Fruit fly (Drosophila melanogaster) whole organism, prepupa: Measurements from ENCODE around the gene ab.

Experiments
- Blimp-1 ChIP-seq: fragments of 200-800 bp; sonication (Bioruptor generic); optimal IDR thresholded peaks from 3 replicates; lab custom pipeline; 2017; ENCODE audit warnings: missing biosample characterization, missing genetic modification characterization, mild to moderate bottlenecking, moderate library complexity, missing genetic modification reagents
- CG10669 ChIP-seq: fragments of 200-800 bp; sonication (Bioruptor generic); optimal IDR thresholded peaks from 3 replicates; lab custom pipeline; 2018; ENCODE audit warnings: missing biosample characterization, mild to moderate bottlenecking, missing genetic modification characterization, moderate library complexity
- CG11294 ChIP-seq: fragments of 200-800 bp; sonication (Bioruptor generic); IDR thresholded peaks from 2 replicates; pipeline ENCODE4 v1.3.6; 2022; ENCODE audit warnings: missing biosample characterization, missing genetic modification characterization
- CG11762 ChIP-seq: fragments of 200-800 bp; sonication (Bioruptor generic); optimal IDR thresholded peaks from 3 replicates; lab custom pipeline; 2016; ENCODE audit warnings: missing biosample characterization, missing genetic modification characterization; ENCODE audit not compliant: insufficient read depth
- CG11902 ChIP-seq: fragments of 200-800 bp; sonication (Bioruptor generic); optimal IDR thresholded peaks from 3 replicates; lab custom pipeline; 2016; ENCODE audit warnings: missing biosample characterization, missing genetic modification characterization
- CG15336 ChIP-seq: fragments of 200-800 bp; sonication (Bioruptor generic); IDR thresholded peaks from 2 replicates; pipeline ENCODE4 v1.3.6; 2022; ENCODE audit warnings: missing biosample characterization, missing genetic modification characterization
- CG1621 ChIP-seq: fragments of 200-800 bp; sonication (Bioruptor generic); optimal IDR thresholded peaks from 3 replicates; lab custom pipeline; 2018; ENCODE audit warnings: missing biosample characterization, mild to moderate bottlenecking, missing genetic modification characterization
- CG16779 ChIP-seq: fragments of 200-800 bp; sonication (Bioruptor generic); optimal IDR thresholded peaks from 3 replicates; lab custom pipeline; 2017; ENCODE audit warnings: missing biosample characterization, mild to moderate bottlenecking, missing genetic modification characterization
- CG3032 ChIP-seq: fragments of 200-800 bp; optimal IDR thresholded peaks from 2 replicates; lab custom pipeline; 2019; ENCODE audit warnings: missing biosample characterization, mild to moderate bottlenecking, missing genetic modification characterization, moderate library complexity
- CG32006 ChIP-seq: fragments of 200-800 bp; sonication (Bioruptor generic); optimal IDR thresholded peaks from 3 replicates; lab custom pipeline; 2017; ENCODE audit warnings: missing biosample characterization, mild to moderate bottlenecking, missing genetic modification characterization
- CG34406 ChIP-seq: fragments of 200-800 bp; sonication (Bioruptor generic); optimal IDR thresholded peaks from 3 replicates; lab custom pipeline; 2016; ENCODE audit warnings: missing biosample characterization, missing genetic modification characterization
- CG4318 ChIP-seq: fragments of 200-800 bp; sonication (Bioruptor generic); optimal IDR thresholded peaks from 3 replicates; lab custom pipeline; 2017; ENCODE audit warnings: missing biosample characterization, mild to moderate bottlenecking, missing genetic modification characterization
- CG6163 ChIP-seq: fragments of 200-800 bp; sonication (Bioruptor generic); IDR thresholded peaks from 3 replicates; pipeline ENCODE4 v1.3.6; 2022; ENCODE audit warnings: missing biosample characterization, missing genetic modification characterization
- CG6276 ChIP-seq: fragments of 200-800 bp; sonication (Bioruptor generic); optimal IDR thresholded peaks from 2 replicates; lab custom pipeline; 2017; ENCODE audit warnings: missing biosample characterization, mild to moderate bottlenecking, missing genetic modification characterization
- CG6854 ChIP-seq: fragments of 200-800 bp; sonication (Bioruptor generic); optimal IDR thresholded peaks from 2 replicates; lab custom pipeline; 2017; ENCODE audit warnings: missing biosample characterization, mild to moderate bottlenecking, missing genetic modification characterization
- CG7368 ChIP-seq: fragments of 200-800 bp; sonication (Bioruptor generic); optimal IDR thresholded peaks from 3 replicates; lab custom pipeline; 2016; ENCODE audit warnings: missing biosample characterization, missing genetic modification characterization
- CG8319 ChIP-seq: fragments of 200-800 bp; sonication (Bioruptor generic); optimal IDR thresholded peaks from 3 replicates; lab custom pipeline; 2016; ENCODE audit warnings: missing biosample characterization, missing genetic modification characterization
- CG8632 ChIP-seq: fragments of 200-800 bp; sonication (Bioruptor generic); optimal IDR thresholded peaks from 3 replicates; lab custom pipeline; 2016; ENCODE audit warnings: missing biosample characterization, missing genetic modification characterization
- Eip75B ChIP-seq: fragments of 200-800 bp; sonication (Bioruptor generic); optimal IDR thresholded peaks from 3 replicates; lab custom pipeline; 2016; ENCODE audit warnings: missing biosample characterization, missing genetic modification characterization
- Eip78C ChIP-seq: fragments of 200-800 bp; sonication (Bioruptor generic); peaks from one replicate; lab custom pipeline; 2016; ENCODE audit warnings: missing biosample characterization, missing genetic modification characterization
- Ets21C ChIP-seq: fragments of 200-800 bp; sonication (Bioruptor generic); optimal IDR thresholded peaks from 3 replicates; lab custom pipeline; 2016; ENCODE audit warnings: missing biosample characterization, missing genetic modification characterization
- Ets96B ChIP-seq: fragments of 200-800 bp; optimal IDR thresholded peaks from 2 replicates; lab custom pipeline; 2019; ENCODE audit warnings: missing biosample characterization, mild to moderate bottlenecking, missing genetic modification characterization, moderate library complexity
- Gug ChIP-seq: fragments of 200-800 bp; sonication (Bioruptor generic); IDR thresholded peaks from 2 replicates; pipeline ENCODE4 v1.3.6; 2022; ENCODE audit warnings: missing biosample characterization, missing genetic modification characterization
- Hr38 ChIP-seq: sonication (Bioruptor generic); optimal IDR thresholded peaks from 2 replicates; lab custom pipeline; 2016; ENCODE audit warnings: missing biosample characterization, missing genetic modification characterization
- Hr4 ChIP-seq: fragments of 200-800 bp; sonication (Bioruptor generic); optimal IDR thresholded peaks from 3 replicates; lab custom pipeline; 2016; ENCODE audit warnings: missing biosample characterization, missing genetic modification characterization
- Lpt ChIP-seq: fragments of 200-800 bp; sonication (Bioruptor generic); optimal IDR thresholded peaks from 3 replicates; lab custom pipeline; 2016; ENCODE audit warnings: missing biosample characterization, missing genetic modification characterization
- Met ChIP-seq: fragments of 200-800 bp; sonication (Bioruptor generic); optimal IDR thresholded peaks from 3 replicates; lab custom pipeline; 2016; ENCODE audit warnings: missing biosample characterization, missing genetic modification characterization
- OdsH ChIP-seq: fragments of 200-800 bp; sonication (Bioruptor generic); optimal IDR thresholded peaks from 3 replicates; lab custom pipeline; 2016; ENCODE audit warnings: missing biosample characterization, missing genetic modification characterization
- Smox ChIP-seq: fragments of 200-800 bp; sonication (Bioruptor generic); optimal IDR thresholded peaks from 3 replicates; lab custom pipeline; 2016; ENCODE audit warnings: missing biosample characterization, missing genetic modification characterization
- Sox102F ChIP-seq: fragments of 200-800 bp; sonication (Bioruptor generic); optimal IDR thresholded peaks from 2 replicates; lab custom pipeline; 2016; ENCODE audit warnings: missing biosample characterization, mild to moderate bottlenecking, missing genetic modification characterization
- Sox14 ChIP-seq: fragments of 200-800 bp; sonication (Bioruptor generic); optimal IDR thresholded peaks from 3 replicates; lab custom pipeline; 2016; ENCODE audit warnings: missing biosample characterization, missing genetic modification characterization
- Sox15 ChIP-seq: fragments of 200-800 bp; sonication (Bioruptor generic); optimal IDR thresholded peaks from 3 replicates; lab custom pipeline; 2016; ENCODE audit warnings: missing biosample characterization, missing genetic modification characterization
- achi ChIP-seq: fragments of 200-800 bp; sonication (Bioruptor generic); optimal IDR thresholded peaks from 3 replicates; lab custom pipeline; 2016; ENCODE audit warnings: missing biosample characterization, missing genetic modification characterization
- acj6 ChIP-seq: fragments of 200-800 bp; sonication (Bioruptor generic); optimal IDR thresholded peaks from 3 replicates; lab custom pipeline; 2016; ENCODE audit warnings: missing biosample characterization, missing genetic modification characterization
- dsx ChIP-seq: fragments of 200-800 bp; optimal IDR thresholded peaks from 3 replicates; lab custom pipeline; 2019; ENCODE audit warnings: missing biosample characterization, mild to moderate bottlenecking, missing genetic modification characterization, moderate library complexity; ENCODE audit not compliant: poor library complexity, severe bottlenecking
- eg ChIP-seq: fragments of 200-800 bp; sonication (Bioruptor generic); IDR thresholded peaks from 3 replicates; pipeline ENCODE4 v1.3.6; 2022; ENCODE audit warnings: missing biosample characterization, missing genetic modification characterization
- esn ChIP-seq: fragments of 200-800 bp; sonication (Bioruptor generic); optimal IDR thresholded peaks from 2 replicates; lab custom pipeline; 2016; ENCODE audit warnings: missing biosample characterization, mild to moderate bottlenecking, missing genetic modification characterization, moderate library complexity
- fd85E ChIP-seq: fragments of 200-800 bp; sonication (Bioruptor generic); optimal IDR thresholded peaks from 3 replicates; lab custom pipeline; 2016; ENCODE audit warnings: missing biosample characterization, missing genetic modification characterization
- lz ChIP-seq: fragments of 200-800 bp; sonication (Bioruptor generic); optimal IDR thresholded peaks from 3 replicates; lab custom pipeline; 2016; ENCODE audit warnings: missing biosample characterization, missing genetic modification characterization
- net ChIP-seq: fragments of 200-800 bp; sonication (Bioruptor generic); optimal IDR thresholded peaks from 3 replicates; lab custom pipeline; 2016; ENCODE audit warnings: missing biosample characterization, missing genetic modification characterization
- pdm3 ChIP-seq: fragments of 200-800 bp; sonication (Bioruptor generic); optimal IDR thresholded peaks from 3 replicates; lab custom pipeline; 2016; ENCODE audit warnings: missing biosample characterization, missing genetic modification characterization
- salr ChIP-seq, 2 experiments: fragments of 200-800 bp; sonication (Bioruptor generic); optimal IDR thresholded peaks; 3 replicates each; lab custom pipeline; 2016 to 2018; ENCODE audit warnings: missing biosample characterization in 2 of 2, missing genetic modification characterization in 2 of 2, mild to moderate bottlenecking in 1 of 2
- ss ChIP-seq, 2 experiments: fragments of 200-800 bp; sonication (Bioruptor generic); optimal IDR thresholded peaks; 2 replicates in 1 of 2; 3 replicates in 1 of 2; lab custom pipeline; 2017 to 2018; ENCODE audit warnings: mild to moderate bottlenecking in 2 of 2, missing biosample characterization in 2 of 2, missing genetic modification characterization in 2 of 2, moderate library complexity in 1 of 2
- svp ChIP-seq: fragments of 200-800 bp; sonication (Bioruptor generic); peaks from one replicate; lab custom pipeline; 2016; ENCODE audit warnings: missing biosample characterization, missing genetic modification characterization
- topi ChIP-seq: fragments of 200-800 bp; sonication (Bioruptor generic); optimal IDR thresholded peaks from 3 replicates; lab custom pipeline; 2016; ENCODE audit warnings: missing biosample characterization, missing genetic modification characterization
- vri ChIP-seq: fragments of 200-800 bp; sonication (Bioruptor generic); optimal IDR thresholded peaks from 3 replicates; lab custom pipeline; 2016; ENCODE audit warnings: missing biosample characterization, mild to moderate bottlenecking, missing genetic modification characterization

ab gene

dm6 chr2L:11189116-11189449, 21.4 kb upstream of the ab start (continued):
- TF ChIP-seq Gug (GFP tag; lab: Robert Waterston, UW) (no peak), salr (GFP tag; optimal IDR thresholded peaks at IDR 0.05; lab: Kevin White, UChicago) (no peak), Eip78C (GFP tag; lab: Kevin White, UChicago) (peak; percentile 84), Lpt (GFP tag; lab: Kevin White, UChicago) (no peak), Smox (GFP tag; lab: Kevin White, UChicago) (peak; percentile 75), eg (GFP tag; lab: Robert Waterston, UW) (no peak), Ets96B (tag; lab: Kevin White, UChicago) (peak; percentile 36), CG11762 (no peak), CG6163 (GFP tag; lab: Robert Waterston, UW) (no peak; the same call in 2 of the 3 replicates), CG3032 (tag; lab: Kevin White, UChicago) (no peak), CG1621 (tag; lab: Kevin White, UChicago) (no peak), CG6276 (GFP tag; lab: Kevin White, UChicago) (no peak), fd85E (no peak), Blimp-1 (no peak), Hr4 (GFP tag; lab: Kevin White, UChicago) (no peak), achi (GFP tag; lab: Kevin White, UChicago) (peak; percentile 54)

- TF ChIP-seq dsx (GFP tag; lab: Kevin White, UChicago) (no peak), Smox (GFP tag; lab: Kevin White, UChicago) (no peak), topi (no peak), Ets21C (GFP tag; lab: Kevin White, UChicago) (no peak), salr (GFP tag; optimal IDR thresholded peaks at IDR 0.05; lab: Kevin White, UChicago) (no peak), OdsH (no peak), Sox14 (GFP tag; lab: Kevin White, UChicago) (no peak), CG16779 (tag; lab: Kevin White, UChicago) (no peak), CG8632 (GFP tag; lab: Kevin White, UChicago) (no peak), Hr38 (GFP tag; lab: Kevin White, UChicago) (no peak), Gug (GFP tag; lab: Robert Waterston, UW) (no peak), CG15336 (GFP tag; lab: Robert Waterston, UW) (no peak), CG7368 (GFP tag; lab: Kevin White, UChicago) (no peak), ss (GFP tag; optimal IDR thresholded peaks at IDR 0.05; lab: Kevin White, UChicago) (no peak), CG3032 (tag; lab: Kevin White, UChicago) (no peak), acj6 (no peak), Sox15 (GFP tag; lab: Kevin White, UChicago) (no peak), CG11294 (GFP tag; lab: Robert Waterston, UW) (no peak), vri (GFP tag; lab: Kevin White, UChicago) (no peak)
Observed at dm6 chr2L:11190165-11190564, 20.3 kb upstream of the ab start.

dm6 chr2L:11192691-11193090, 17.8 kb upstream of the ab start:
- TF ChIP-seq lz (GFP tag; lab: Kevin White, UChicago) (no peak), CG32006 (GFP tag; lab: Kevin White, UChicago) (peak; percentile 63), dsx (GFP tag; lab: Kevin White, UChicago) (no peak), CG7368 (GFP tag; lab: Kevin White, UChicago) (no peak), Ets21C (GFP tag; lab: Kevin White, UChicago) (peak; percentile 12), CG11294 (GFP tag; lab: Robert Waterston, UW) (no peak), Hr38 (GFP tag; lab: Kevin White, UChicago) (no peak), CG10669 (GFP tag; lab: Kevin White, UChicago) (no peak), Lpt (GFP tag; lab: Kevin White, UChicago) (peak; percentile 27), topi (no peak), CG34406 (GFP tag; lab: Kevin White, UChicago) (peak; percentile 1), CG6854 (GFP tag; lab: Kevin White, UChicago) (no peak), ss (GFP tag; optimal IDR thresholded peaks at IDR 0.05; lab: Kevin White, UChicago) (no peak), Ets96B (tag; lab: Kevin White, UChicago) (no peak), Eip78C (GFP tag; lab: Kevin White, UChicago) (peak; percentile 40), CG4318 (GFP tag; lab: Kevin White, UChicago) (no peak), Sox15 (GFP tag; lab: Kevin White, UChicago) (no peak), pdm3 (GFP tag; lab: Kevin White, UChicago) (peak; percentile 47), Sox102F (peak; percentile 24), CG8319 (GFP tag; lab: Kevin White, UChicago) (no peak), salr (GFP tag; optimal IDR thresholded peaks at IDR 0.05; lab: Kevin White, UChicago) (peak in 1 of 2 experiments; percentile 17), Blimp-1 (no peak), Gug (GFP tag; lab: Robert Waterston, UW) (0 out of 2 replicates have a peak, but pooled peaks have one; percentile 16), CG11902 (GFP tag; lab: Kevin White, UChicago) (no peak), CG3032 (tag; lab: Kevin White, UChicago) (no peak), CG11762 (no peak), Met (peak; percentile 27), svp (GFP tag; lab: Kevin White, UChicago) (peak; percentile 68), esn (GFP tag; lab: Kevin White, UChicago) (peak; percentile 42), net (GFP tag; lab: Kevin White, UChicago) (peak; percentile 5), Eip75B (GFP tag; lab: Kevin White, UChicago) (no peak)
